Fruit fly (Drosophila melanogaster) whole organism, prepupa: ENCODE measurements around the gene CG15465.

Experiments
- CG32006 ChIP-seq: fragments of 200-800 bp; sonication (Bioruptor generic); optimal IDR thresholded peaks from 3 replicates; lab custom pipeline; 2017; ENCODE audit warnings: missing biosample characterization, mild to moderate bottlenecking, missing genetic modification characterization
- CG4318 ChIP-seq: fragments of 200-800 bp; sonication (Bioruptor generic); optimal IDR thresholded peaks from 3 replicates; lab custom pipeline; 2017; ENCODE audit warnings: missing biosample characterization, mild to moderate bottlenecking, missing genetic modification characterization
- CG6854 ChIP-seq: fragments of 200-800 bp; sonication (Bioruptor generic); optimal IDR thresholded peaks from 2 replicates; lab custom pipeline; 2017; ENCODE audit warnings: missing biosample characterization, mild to moderate bottlenecking, missing genetic modification characterization
- CG8319 ChIP-seq: fragments of 200-800 bp; sonication (Bioruptor generic); optimal IDR thresholded peaks from 3 replicates; lab custom pipeline; 2016; ENCODE audit warnings: missing biosample characterization, missing genetic modification characterization
- CG8632 ChIP-seq: fragments of 200-800 bp; sonication (Bioruptor generic); optimal IDR thresholded peaks from 3 replicates; lab custom pipeline; 2016; ENCODE audit warnings: missing biosample characterization, missing genetic modification characterization
- Eip78C ChIP-seq: fragments of 200-800 bp; sonication (Bioruptor generic); peaks from one replicate; lab custom pipeline; 2016; ENCODE audit warnings: missing biosample characterization, missing genetic modification characterization
- Lpt ChIP-seq: fragments of 200-800 bp; sonication (Bioruptor generic); optimal IDR thresholded peaks from 3 replicates; lab custom pipeline; 2016; ENCODE audit warnings: missing biosample characterization, missing genetic modification characterization
- Met ChIP-seq: fragments of 200-800 bp; sonication (Bioruptor generic); optimal IDR thresholded peaks from 3 replicates; lab custom pipeline; 2016; ENCODE audit warnings: missing biosample characterization, missing genetic modification characterization
- OdsH ChIP-seq: fragments of 200-800 bp; sonication (Bioruptor generic); optimal IDR thresholded peaks from 3 replicates; lab custom pipeline; 2016; ENCODE audit warnings: missing biosample characterization, missing genetic modification characterization
- Sox102F ChIP-seq: fragments of 200-800 bp; sonication (Bioruptor generic); optimal IDR thresholded peaks from 2 replicates; lab custom pipeline; 2016; ENCODE audit warnings: missing biosample characterization, mild to moderate bottlenecking, missing genetic modification characterization
- cyc ChIP-seq: fragments of 200-800 bp; sonication (Bioruptor generic); optimal IDR thresholded peaks from 3 replicates; lab custom pipeline; 2016; ENCODE audit warnings: missing biosample characterization, missing genetic modification characterization
- pdm3 ChIP-seq: fragments of 200-800 bp; sonication (Bioruptor generic); optimal IDR thresholded peaks from 3 replicates; lab custom pipeline; 2016; ENCODE audit warnings: missing biosample characterization, missing genetic modification characterization
- svp ChIP-seq: fragments of 200-800 bp; sonication (Bioruptor generic); peaks from one replicate; lab custom pipeline; 2016; ENCODE audit warnings: missing biosample characterization, missing genetic modification characterization

DNA sequence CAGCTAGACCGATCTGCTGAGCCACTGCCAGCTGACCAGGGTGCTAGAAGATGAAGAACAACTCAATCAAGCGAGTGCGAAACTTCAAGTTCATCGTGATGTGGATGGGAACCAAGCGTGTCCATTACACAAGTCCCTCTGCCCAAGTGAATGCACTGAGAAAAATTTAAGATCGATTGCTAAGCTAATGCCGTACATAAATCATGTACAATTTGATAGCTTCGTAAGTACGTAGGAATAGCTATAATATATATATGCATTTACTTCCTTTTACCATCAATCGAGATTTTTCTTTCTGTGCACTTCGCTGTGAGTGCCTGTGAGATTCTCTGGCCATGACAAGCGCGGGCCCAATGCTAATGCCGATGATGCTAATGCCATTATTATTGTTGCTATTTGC lies 47.1 kb upstream of the CG15465 start:
- TF ChIP-seq Eip78C (GFP tag; lab: Kevin White, UChicago) = peak; percentile 55
- TF ChIP-seq Lpt (GFP tag; lab: Kevin White, UChicago) = no peak
- no peak for TF ChIP-seq CG8632
- TF ChIP-seq CG32006 (GFP tag; lab: Kevin White, UChicago) = peak; percentile 26
- TF ChIP-seq cyc (GFP tag; lab: Kevin White, UChicago) = peak; percentile 20
- TF ChIP-seq Sox102F (GFP tag; lab: Kevin White, UChicago) = no peak
- peak; percentile 69 for TF ChIP-seq svp (GFP tag; lab: Kevin White, UChicago)
- TF ChIP-seq Met (GFP tag; lab: Kevin White, UChicago) = peak; percentile 40
- TF ChIP-seq CG6854 = no peak
- TF ChIP-seq OdsH (GFP tag; lab: Kevin White, UChicago) = peak; percentile 33
- no peak for TF ChIP-seq CG4318 (GFP tag; lab: Kevin White, UChicago)
- peak; percentile 25 for TF ChIP-seq pdm3 (GFP tag; lab: Kevin White, UChicago)
- no peak for TF ChIP-seq CG8319 (GFP tag; lab: Kevin White, UChicago)
